Worm (Caenorhabditis elegans): Measurements from ENCODE around the gene nhr-167.

Gene nhr-167

ce11 chrX:12007905-12008466 is 26.1 kb upstream of the nhr-167 start:
- peak; percentile 20 for TF ChIP-seq sma-9 (GFP tag; optimal IDR thresholded peaks at IDR 0.05)
- TF ChIP-seq sma-9 (tag; optimal IDR thresholded peaks at IDR 0.05), result no peak
- no peak for TF ChIP-seq fos-1 (tag; optimal IDR thresholded peaks at IDR 0.05)
- TF ChIP-seq sma-3 (GFP tag; optimal IDR thresholded peaks at IDR 0.05), result peak; percentile 24

- no peak for TF ChIP-seq nhr-129 (tag; optimal IDR thresholded peaks at IDR 0.05)
- TF ChIP-seq blmp-1 (tag; optimal IDR thresholded peaks at IDR 0.05; ENCODE audit: insufficient read depth), result no peak
- no peak for TF ChIP-seq lin-11 (tag; optimal IDR thresholded peaks at IDR 0.05)
- TF ChIP-seq fos-1 (tag; optimal IDR thresholded peaks at IDR 0.05), result peak; percentile 19
Measured at ce11 chrX:12006470-12006869, 24.6 kb upstream of the nhr-167 start.

- TF ChIP-seq gmeb-1 (tag; optimal IDR thresholded peaks at IDR 0.05) (no peak), zag-1 (tag; optimal IDR thresholded peaks at IDR 0.05) (no peak), snpc-4 (tag; optimal IDR thresholded peaks at IDR 0.05) (no peak), sma-3 (GFP tag; optimal IDR thresholded peaks at IDR 0.05) (no peak), nhr-237 (tag; optimal IDR thresholded peaks at IDR 0.05) (no peak), nhr-25 (tag; optimal IDR thresholded peaks at IDR 0.05) (no peak), skn-1 (tag; optimal IDR thresholded peaks at IDR 0.05) (no peak), ceh-82 (tag; optimal IDR thresholded peaks at IDR 0.05) (no peak), ztf-1 (GFP tag; conservative IDR thresholded peaks at IDR 0.05) (no peak), mdl-1 (tag; optimal IDR thresholded peaks at IDR 0.05) (no peak), dmd-4 (tag; optimal IDR thresholded peaks at IDR 0.05) (no peak), ztf-11 (tag; optimal IDR thresholded peaks at IDR 0.05) (no peak), crh-2 (tag; optimal IDR thresholded peaks at IDR 0.05) (no peak), nhr-77 (tag; optimal IDR thresholded peaks at IDR 0.05) (no peak), lin-13 (GFP tag; optimal IDR thresholded peaks at IDR 0.05) (no peak), mbf-1 (tag; optimal IDR thresholded peaks at IDR 0.05) (no peak)
Measured at ce11 chrX:12005499-12005959, 23.6 kb upstream of the nhr-167 start, which contains the start of gene sma-5. sma-5 (minus strand) TSS chrX:12005549.

- TF ChIP-seq fos-1 (tag; optimal IDR thresholded peaks at IDR 0.05), result peak; percentile 65
- TF ChIP-seq nhr-129 (tag; optimal IDR thresholded peaks at IDR 0.05), result no peak
Measured at ce11 chrX:12004925-12005324, 23.0 kb upstream of the nhr-167 start.

- TF ChIP-seq Y55F3AM.14 (GFP tag; optimal IDR thresholded peaks at IDR 0.05), result no peak
- no peak for TF ChIP-seq unc-62 (GFP tag; optimal IDR thresholded peaks at IDR 0.05)
- TF ChIP-seq nhr-21 (tag; optimal IDR thresholded peaks at IDR 0.05), result no peak
- no peak for TF ChIP-seq nhr-23 (tag; optimal IDR thresholded peaks at IDR 0.05)
- TF ChIP-seq R02D3.7 (tag; optimal IDR thresholded peaks at IDR 0.05), result no peak
- no peak for TF ChIP-seq snpc-4 (tag; optimal IDR thresholded peaks at IDR 0.05)
- no peak for TF ChIP-seq blmp-1 (tag; optimal IDR thresholded peaks at IDR 0.05; ENCODE audit: insufficient read depth)
- no peak for TF ChIP-seq nhr-11 (tag; optimal IDR thresholded peaks at IDR 0.05)
- no peak for TF ChIP-seq ceh-16 (tag; optimal IDR thresholded peaks at IDR 0.05)
- TF ChIP-seq fos-1 (tag; optimal IDR thresholded peaks at IDR 0.05), result peak; percentile 73
- no peak for TF ChIP-seq elt-1 (tag; optimal IDR thresholded peaks at IDR 0.05)
- TF ChIP-seq gmeb-1 (tag; optimal IDR thresholded peaks at IDR 0.05), result no peak
- TF ChIP-seq sma-9 (GFP tag; optimal IDR thresholded peaks at IDR 0.05), result peak; percentile 21
- no peak for TF ChIP-seq sma-9 (tag; optimal IDR thresholded peaks at IDR 0.05)
- TF ChIP-seq unc-55 (GFP tag; optimal IDR thresholded peaks at IDR 0.05), result no peak
- no peak for TF ChIP-seq skn-1 (tag; optimal IDR thresholded peaks at IDR 0.05)
Measured at ce11 chrX:12003969-12004368, 22.1 kb upstream of the nhr-167 start.

- TF ChIP-seq nhr-77 (tag; optimal IDR thresholded peaks at IDR 0.05) (no peak), fos-1 (tag; optimal IDR thresholded peaks at IDR 0.05) (peak; percentile 67)
Measured at ce11 chrX:12001600-12001999, 19.7 kb upstream of the nhr-167 start.
